Worm (Caenorhabditis elegans): Measurements from ENCODE around the gene str-136.

- TF ChIP-seq lsy-2 (tag; optimal IDR thresholded peaks at IDR 0.05): no peak
- TF ChIP-seq hlh-11 (tag; optimal IDR thresholded peaks at IDR 0.05): no peak
- no peak for TF ChIP-seq F49E8.2 (tag; optimal IDR thresholded peaks at IDR 0.05; ENCODE audit: borderline replicate concordance)
- no peak for TF ChIP-seq skn-1 (tag; optimal IDR thresholded peaks at IDR 0.05)
- TF ChIP-seq ama-1 (optimal IDR thresholded peaks at IDR 0.05): no peak
These were observed 23.8 kb upstream of the str-136 start, which contains the start of gene sel-9 for ce11 chrV:8302522-8302921.

All from whole organism, L4 larva.